Worm (Caenorhabditis elegans) whole organism, L4 larva: ENCODE data around the gene R05D3.8.

Source experiments
- F37D6.2 ChIP-seq: sonication (generic microtip); optimal IDR thresholded peaks from 2 replicates; lab custom pipeline; 2016; ENCODE audit warnings: mild to moderate bottlenecking, missing genetic modification characterization, missing compliant biosample characterization
- F44E2.7 ChIP-seq: fragments of 200-800 bp; sonication (Bioruptor generic); IDR thresholded peaks from 2 replicates; pipeline ENCODE4 v2.1.2; 2022; ENCODE audit warnings: missing genetic modification characterization, missing compliant biosample characterization
- F49E8.2 ChIP-seq: sonication (generic microtip); optimal IDR thresholded peaks from 2 replicates; lab custom pipeline; 2016; ENCODE audit warnings: missing compliant biosample characterization, mild to moderate bottlenecking, missing genetic modification characterization, borderline replicate concordance
- R02D3.7 ChIP-seq: fragments of 150-350 bp; sonication (generic microtip); optimal IDR thresholded peaks from 3 replicates; lab custom pipeline; 2014; ENCODE audit warnings: missing biosample characterization, missing genetic modification characterization
- Y5F2A.4 ChIP-seq: fragments of 200-800 bp; sonication (Bioruptor generic); optimal IDR thresholded peaks from 2 replicates; lab custom pipeline; 2018; ENCODE audit warnings: mild to moderate bottlenecking, missing genetic modification characterization, missing compliant biosample characterization
- Y75B8A.6 ChIP-seq: fragments of 200-800 bp; sonication (Bioruptor generic); IDR thresholded peaks from 2 replicates; pipeline ENCODE4 v1.3.6; 2022; ENCODE audit warnings: missing genetic modification reagents, missing genetic modification characterization, missing compliant biosample characterization
- ZK546.5 ChIP-seq, 2 experiments: sonication (generic microtip); optimal IDR thresholded peaks; 2 replicates each; lab custom pipeline; 2017; ENCODE audit warnings: missing biosample characterization in 2 of 2, missing genetic modification characterization in 2 of 2
- aly-2 ChIP-seq: sonication (generic microtip); optimal IDR thresholded peaks from 2 replicates; lab custom pipeline; 2018; ENCODE audit warnings: missing biosample characterization, missing genetic modification characterization
- ces-1 ChIP-seq: fragments of 150-350 bp; sonication (generic microtip); optimal IDR thresholded peaks from 4 replicates; lab custom pipeline; 2014; ENCODE audit warnings: missing biosample characterization, missing genetic modification reagents, missing genetic modification characterization
- cey-2 ChIP-seq: sonication (generic microtip); optimal IDR thresholded peaks from 3 replicates; lab custom pipeline; 2017; ENCODE audit warnings: missing genetic modification characterization, mild to moderate bottlenecking, missing compliant biosample characterization, antibody characterized with exemption, borderline replicate concordance; ENCODE audit not compliant: insufficient read depth
- daf-16 ChIP-seq, 3 experiments: sonication (generic microtip); optimal IDR thresholded peaks; 2 replicates each; lab custom pipeline; 2016 to 2017; ENCODE audit warnings: missing genetic modification characterization in 3 of 3, missing genetic modification reagents in 3 of 3, mild to moderate bottlenecking in 2 of 3, missing compliant biosample characterization in 2 of 3, missing biosample characterization in 1 of 3, moderate library complexity in 1 of 3
- daf-19 ChIP-seq: fragments of 200-800 bp; sonication (Bioruptor generic); conservative IDR thresholded peaks from 2 replicates; pipeline ENCODE4 v1.3.6; 2022; ENCODE audit warnings: missing genetic modification characterization, missing compliant biosample characterization
- daf-8 ChIP-seq: fragments of 200-800 bp; sonication (Bioruptor generic); IDR thresholded peaks from 2 replicates; pipeline ENCODE4 v1.3.6; 2022; ENCODE audit warnings: missing genetic modification characterization, missing compliant biosample characterization
- dmd-8 ChIP-seq: fragments of 200-800 bp; sonication (Bioruptor generic); IDR thresholded peaks from 2 replicates; pipeline ENCODE4 v1.3.6; 2022; ENCODE audit warnings: missing genetic modification characterization, missing compliant biosample characterization
- dpl-1 ChIP-seq: fragments of 150-350 bp; optimal IDR thresholded peaks from 2 replicates; lab custom pipeline; 2014; ENCODE audit warnings: missing biosample characterization, missing genetic modification reagents, missing genetic modification characterization
- duxl-1 ChIP-seq: sonication (generic microtip); optimal IDR thresholded peaks from 2 replicates; lab custom pipeline; 2016; ENCODE audit warnings: mild to moderate bottlenecking, missing genetic modification characterization, moderate library complexity, missing compliant biosample characterization; ENCODE audit not compliant: poor library complexity
- egl-27 ChIP-seq: sonication (generic microtip); optimal IDR thresholded peaks from 3 replicates; lab custom pipeline; 2017; ENCODE audit warnings: missing biosample characterization, missing genetic modification reagents, missing genetic modification characterization
- fos-1 ChIP-seq: fragments of 150-350 bp; optimal IDR thresholded peaks from 2 replicates; lab custom pipeline; 2014; ENCODE audit warnings: missing biosample characterization, missing genetic modification characterization
- hlh-30 ChIP-seq: sonication (generic microtip); optimal IDR thresholded peaks from 2 replicates; lab custom pipeline; 2017; ENCODE audit warnings: antibody characterized with exemption, mild to moderate bottlenecking, missing genetic modification characterization, missing compliant biosample characterization; ENCODE audit not compliant: insufficient read depth
- hmg-1.1 ChIP-seq: fragments of 200-800 bp; sonication (Bioruptor generic); IDR thresholded peaks from 2 replicates; pipeline ENCODE4 v1.3.6; 2022; ENCODE audit warnings: missing genetic modification reagents, missing genetic modification characterization, missing compliant biosample characterization
- jun-1 ChIP-seq: fragments of 150-350 bp; optimal IDR thresholded peaks from 2 replicates; lab custom pipeline; 2014; ENCODE audit warnings: missing biosample characterization, missing genetic modification reagents, missing genetic modification characterization
- lim-7 ChIP-seq: fragments of 200-800 bp; sonication (Bioruptor generic); IDR thresholded peaks from 2 replicates; pipeline ENCODE4 v1.3.6; 2022; ENCODE audit warnings: missing genetic modification characterization, missing compliant biosample characterization
- lin-1 ChIP-seq: fragments of 200-800 bp; sonication (Bioruptor generic); IDR thresholded peaks from 2 replicates; pipeline ENCODE4 v1.3.6; 2022; ENCODE audit warnings: missing genetic modification reagents, missing genetic modification characterization, missing compliant biosample characterization
- lir-3 ChIP-seq: sonication (generic microtip); optimal IDR thresholded peaks from 2 replicates; lab custom pipeline; 2016; ENCODE audit warnings: mild to moderate bottlenecking, missing genetic modification characterization, missing compliant biosample characterization
- madf-9 ChIP-seq: fragments of 200-800 bp; sonication (Bioruptor generic); conservative IDR thresholded peaks from 2 replicates; pipeline ENCODE4 v1.3.6; 2022; ENCODE audit warnings: missing genetic modification reagents, missing genetic modification characterization, missing compliant biosample characterization
- mdt-29 ChIP-seq: fragments of 200-800 bp; sonication (Bioruptor generic); IDR thresholded peaks from 2 replicates; pipeline ENCODE4 v1.3.6; 2022; ENCODE audit warnings: missing genetic modification reagents, missing genetic modification characterization, missing compliant biosample characterization
- mep-1 ChIP-seq: fragments of 150-350 bp; sonication (generic microtip); optimal IDR thresholded peaks from 3 replicates; lab custom pipeline; 2014; ENCODE audit warnings: missing biosample characterization, missing genetic modification characterization
- mes-2 ChIP-seq: sonication (generic microtip); optimal IDR thresholded peaks from 2 replicates; lab custom pipeline; 2016; ENCODE audit warnings: missing genotype, mild to moderate bottlenecking, missing genetic modification characterization, missing compliant biosample characterization; ENCODE audit not compliant: poor library complexity, severe bottlenecking
- nhr-102 ChIP-seq: sonication (generic microtip); optimal IDR thresholded peaks from 2 replicates; lab custom pipeline; 2016; ENCODE audit warnings: mild to moderate bottlenecking, missing genetic modification characterization, moderate library complexity, missing compliant biosample characterization
- nhr-11 ChIP-seq: fragments of 150-350 bp; optimal IDR thresholded peaks from 2 replicates; lab custom pipeline; 2014; ENCODE audit warnings: missing biosample characterization, missing genetic modification characterization
- nhr-111 ChIP-seq: fragments of 200-800 bp; sonication (Bioruptor generic); optimal IDR thresholded peaks from 2 replicates; lab custom pipeline; 2018; ENCODE audit warnings: mild to moderate bottlenecking, missing genetic modification characterization, missing compliant biosample characterization
- nhr-28 ChIP-seq: fragments of 150-350 bp; optimal IDR thresholded peaks from 2 replicates; lab custom pipeline; 2014; ENCODE audit warnings: missing biosample characterization, missing genetic modification characterization
- nhr-41 ChIP-seq: fragments of 200-800 bp; sonication (Bioruptor generic); IDR thresholded peaks from 2 replicates; pipeline ENCODE4 v1.3.6; 2022; ENCODE audit warnings: missing genetic modification reagents, missing genetic modification characterization, missing compliant biosample characterization
- nhr-42 ChIP-seq: fragments of 200-800 bp; sonication (Bioruptor generic); IDR thresholded peaks from 2 replicates; pipeline ENCODE4 v1.3.6; 2022; ENCODE audit warnings: missing genetic modification characterization, missing compliant biosample characterization
- nhr-6 ChIP-seq: fragments of 150-350 bp; optimal IDR thresholded peaks from 2 replicates; lab custom pipeline; 2014; ENCODE audit warnings: missing biosample characterization, missing genetic modification characterization
- nhr-77 ChIP-seq: fragments of 150-350 bp; optimal IDR thresholded peaks from 2 replicates; lab custom pipeline; 2014; ENCODE audit warnings: missing biosample characterization, missing genetic modification characterization
- php-3 ChIP-seq: fragments of 200-800 bp; sonication (Bioruptor generic); IDR thresholded peaks from 2 replicates; pipeline ENCODE4 v1.3.6; 2022; ENCODE audit warnings: missing genetic modification reagents, missing genetic modification characterization, missing compliant biosample characterization
- pqm-1 ChIP-seq: sonication (generic microtip); optimal IDR thresholded peaks from 2 replicates; lab custom pipeline; 2017; ENCODE audit warnings: missing biosample characterization, missing genetic modification characterization
- sdz-12 ChIP-seq: fragments of 200-800 bp; sonication (Bioruptor generic); optimal IDR thresholded peaks from 2 replicates; lab custom pipeline; 2018; ENCODE audit warnings: mild to moderate bottlenecking, missing genetic modification characterization, missing compliant biosample characterization
- snpc-1.2 ChIP-seq: fragments of 200-800 bp; sonication (Bioruptor generic); IDR thresholded peaks from 2 replicates; pipeline ENCODE4 v1.3.6; 2022; ENCODE audit warnings: missing genetic modification reagents, missing genetic modification characterization, missing compliant biosample characterization
- snpc-4 ChIP-seq: fragments of 150-350 bp; optimal IDR thresholded peaks from 2 replicates; lab custom pipeline; 2014; ENCODE audit warnings: missing biosample characterization, missing genetic modification characterization
- spr-1 ChIP-seq: sonication (generic microtip); optimal IDR thresholded peaks from 2 replicates; lab custom pipeline; 2016; ENCODE audit warnings: mild to moderate bottlenecking, missing genetic modification characterization, missing compliant biosample characterization
- spr-3 ChIP-seq: fragments of 200-800 bp; sonication (Bioruptor generic); optimal IDR thresholded peaks from 2 replicates; lab custom pipeline; 2018; ENCODE audit warnings: mild to moderate bottlenecking, missing genetic modification characterization, missing compliant biosample characterization
- tra-1 ChIP-seq: fragments of 200-800 bp; sonication (Bioruptor generic); IDR thresholded peaks from 2 replicates; pipeline ENCODE4 v1.3.6; 2022; ENCODE audit warnings: missing genetic modification reagents, missing genetic modification characterization, missing compliant biosample characterization
- vab-7 ChIP-seq: fragments of 200-800 bp; sonication (Bioruptor generic); IDR thresholded peaks from 2 replicates; pipeline ENCODE4 v1.3.6; 2022; ENCODE audit warnings: missing genetic modification reagents, missing genetic modification characterization, missing compliant biosample characterization
- zag-1 ChIP-seq: fragments of 150-350 bp; optimal IDR thresholded peaks from 2 replicates; lab custom pipeline; 2014; ENCODE audit warnings: missing biosample characterization, missing genetic modification characterization
- zfp-3 ChIP-seq: fragments of 200-800 bp; sonication (Bioruptor generic); conservative IDR thresholded peaks from 2 replicates; pipeline ENCODE4 v1.3.6; 2022; ENCODE audit warnings: missing genetic modification reagents, missing genetic modification characterization, missing compliant biosample characterization
- zip-2 ChIP-seq: fragments of 150-350 bp; optimal IDR thresholded peaks from 2 replicates; lab custom pipeline; 2014; ENCODE audit warnings: missing biosample characterization, missing genetic modification characterization
- ztf-11 ChIP-seq: fragments of 150-350 bp; optimal IDR thresholded peaks from 2 replicates; lab custom pipeline; 2014; ENCODE audit warnings: missing biosample characterization, missing genetic modification characterization

The R05D3.8 gene

ce11 chrIII:8370846-8371257, 12.7 kb upstream of the R05D3.8 start (continued):
- TF ChIP-seq R02D3.7 (no peak), nhr-77 (tag; lab: Kevin White, UChicago) (peak; percentile 6), nhr-41 (GFP tag; lab: Robert Waterston, UW) (no peak), mep-1 (tag; lab: Kevin White, UChicago) (peak; percentile 55), ZK546.5 (tag; optimal IDR thresholded peaks at IDR 0.05; lab: Kevin White, UChicago) (no peak), zfp-3 (GFP tag; lab: Robert Waterston, UW) (no peak), hmg-1.1 (0 out of 2 replicates have a peak, but pooled peaks have one; percentile 14), nhr-102 (no peak), tra-1 (no peak), egl-27 (no peak), php-3 (peak; percentile 49; the same call in 1 of the 2 replicates), spr-3 (GFP tag; lab: Kevin White, UChicago) (no peak), madf-9 (no peak), ces-1 (no peak), nhr-42 (GFP tag; lab: Robert Waterston, UW) (no peak), Y75B8A.6 (GFP tag; lab: Robert Waterston, UW) (no peak), lir-3 (tag; lab: Kevin White, UChicago) (no peak), F37D6.2 (no peak), ztf-11 (tag; lab: Kevin White, UChicago) (no peak), F49E8.2 (no peak)
- TF ChIP-seq, all 104 proteins: peak for 17

ce11 chrIII:8370188-8370587, 12.1 kb upstream of the R05D3.8 start:
- TF ChIP-seq mes-2 (peak; percentile 24), zag-1 (no peak), dpl-1 (peak; percentile 37)

DNA sequence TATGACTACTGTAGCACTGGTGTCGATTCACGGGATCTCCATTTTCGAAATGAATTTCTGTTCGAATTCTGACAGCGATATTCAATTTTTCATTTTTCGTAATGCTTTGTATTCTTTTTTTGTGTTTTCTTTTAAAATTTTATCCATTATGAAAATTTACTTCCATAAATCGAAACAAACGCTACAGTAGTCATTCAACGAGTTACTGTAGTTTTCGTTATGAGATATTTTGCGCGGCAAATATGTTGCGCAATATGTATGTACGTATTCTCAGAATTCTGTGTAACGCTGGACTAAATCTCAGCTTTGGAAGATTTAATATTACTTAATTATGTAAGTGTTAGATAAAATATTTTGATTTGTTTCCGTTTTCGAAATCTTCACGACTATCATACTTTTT, 11.0 kb upstream of the R05D3.8 start:
- TF ChIP-seq sdz-12 (GFP tag; lab: Kevin White, UChicago) (no peak), ztf-11 (tag; lab: Kevin White, UChicago) (no peak), cey-2 (tag; lab: Kevin White, UChicago) (no peak), mep-1 (tag; lab: Kevin White, UChicago) (no peak), daf-19 (GFP tag; lab: Robert Waterston, UW) (no peak), F44E2.7 (GFP tag; lab: Robert Waterston, UW) (no peak), nhr-28 (no peak), Y5F2A.4 (GFP tag; lab: Kevin White, UChicago) (no peak), spr-1 (no peak), aly-2 (tag; lab: Kevin White, UChicago) (no peak), hmg-1.1 (no peak), vab-7 (no peak), snpc-1.2 (no peak), nhr-6 (tag; lab: Kevin White, UChicago) (no peak), ZK546.5 (tag; optimal IDR thresholded peaks at IDR 0.05; lab: Kevin White, UChicago) (no peak), dmd-8 (GFP tag; lab: Robert Waterston, UW) (no peak), fos-1 (no peak), daf-8 (GFP tag; lab: Robert Waterston, UW) (no peak)

- TF ChIP-seq snpc-4 (tag; lab: Kevin White, UChicago) = no peak
- no peak for TF ChIP-seq lin-1 (GFP tag; lab: Robert Waterston, UW)
- no peak for TF ChIP-seq nhr-11 (tag; lab: Kevin White, UChicago)
- TF ChIP-seq duxl-1 (tag; lab: Kevin White, UChicago) = no peak
- TF ChIP-seq nhr-102 = no peak
- TF ChIP-seq mdt-29 (GFP tag; lab: Robert Waterston, UW) = no peak
- TF ChIP-seq pqm-1 (tag; lab: Kevin White, UChicago) = no peak
- TF ChIP-seq dpl-1 = no peak
- no peak for TF ChIP-seq lim-7
- TF ChIP-seq nhr-111 (GFP tag; lab: Kevin White, UChicago) = no peak
- no peak for TF ChIP-seq jun-1 (tag; lab: Kevin White, UChicago)
- no peak for TF ChIP-seq zip-2 (tag; lab: Kevin White, UChicago)
- TF ChIP-seq daf-16 (GFP tag; optimal IDR thresholded peaks at IDR 0.05; lab: Kevin White, UChicago) = no peak
- no peak for TF ChIP-seq daf-16 (tag; optimal IDR thresholded peaks at IDR 0.05; lab: Kevin White, UChicago)
- no peak for TF ChIP-seq hlh-30
- TF ChIP-seq nhr-77 (tag; lab: Kevin White, UChicago) = no peak
- TF ChIP-seq ces-1 = no peak
These were observed 10.5 kb upstream of the R05D3.8 start, which contains the start of gene R05D3.9 for ce11 chrIII:8368619-8369018. Gene R05D3.9, minus strand, starts transcription at chrIII:8368719.
